Worm (Caenorhabditis elegans) whole organism, young adult: ENCODE data around the gene trxr-1.

ENCODE experiments used
- B0035.1 ChIP-seq: sonication (generic microtip); optimal IDR thresholded peaks from 2 replicates; lab custom pipeline; 2016; ENCODE audit warnings: missing genetic modification characterization, mild to moderate bottlenecking, missing compliant biosample characterization, missing genotype, missing genetic modification reagents
- B0336.3 ChIP-seq: fragments of 200-800 bp; sonication (Bioruptor generic); IDR thresholded peaks from 2 replicates; pipeline ENCODE4 v1.3.6; 2022; ENCODE audit warnings: missing genetic modification characterization, missing compliant biosample characterization
- F10E7.11 ChIP-seq: sonication (generic microtip); optimal IDR thresholded peaks from 2 replicates; lab custom pipeline; 2017; ENCODE audit warnings: mild to moderate bottlenecking, missing genetic modification characterization, moderate library complexity, missing compliant biosample characterization
- F22D6.2 ChIP-seq: sonication (generic microtip); optimal IDR thresholded peaks from 2 replicates; lab custom pipeline; 2016; ENCODE audit warnings: mild to moderate bottlenecking, missing genetic modification characterization, missing compliant biosample characterization
- K11D2.4 ChIP-seq: fragments of 200-800 bp; sonication (Bioruptor generic); IDR thresholded peaks from 2 replicates; pipeline ENCODE4 v1.3.6; 2022; ENCODE audit warnings: missing genetic modification reagents, missing genetic modification characterization, missing compliant biosample characterization
- Y53F4B.3 ChIP-seq: fragments of 200-800 bp; sonication (Bioruptor generic); IDR thresholded peaks from 2 replicates; pipeline ENCODE4 v1.3.6; 2022; ENCODE audit warnings: missing genetic modification reagents, missing genetic modification characterization, missing compliant biosample characterization
- Y53G8AR.9 ChIP-seq: fragments of 200-800 bp; sonication (Bioruptor generic); conservative IDR thresholded peaks from 2 replicates; pipeline ENCODE4 v1.3.6; 2022; ENCODE audit warnings: missing genetic modification reagents, missing genetic modification characterization, missing compliant biosample characterization
- Y56A3A.18 ChIP-seq: fragments of 200-800 bp; sonication (Bioruptor generic); IDR thresholded peaks from 2 replicates; pipeline ENCODE4 v1.3.6; 2022; ENCODE audit warnings: missing genetic modification reagents, missing genetic modification characterization, missing compliant biosample characterization
- Y95B8A.8 ChIP-seq: fragments of 200-800 bp; sonication (Bioruptor generic); IDR thresholded peaks from 2 replicates; pipeline ENCODE4 v1.3.6; 2022; ENCODE audit warnings: missing genetic modification reagents, missing genetic modification characterization, missing compliant biosample characterization
- akir-1 ChIP-seq: fragments of 200-800 bp; sonication (Bioruptor generic); optimal IDR thresholded peaks from 2 replicates; lab custom pipeline; 2018; ENCODE audit warnings: mild to moderate bottlenecking, missing genetic modification characterization, moderate library complexity, missing compliant biosample characterization
- ama-1 ChIP-seq, 3 experiments: fragments of 150-350 bp in 1 of 3; sonication (generic microtip) in 2 of 3; optimal IDR thresholded peaks; 2 replicates each; lab custom pipeline; 2014 to 2018; ENCODE audit warnings: missing biosample characterization in 2 of 3, missing genetic modification characterization in 2 of 3, missing genetic modification reagents in 2 of 3
- aptf-3 ChIP-seq: fragments of 200-800 bp; sonication (Bioruptor generic); IDR thresholded peaks from 2 replicates; pipeline ENCODE4 v1.3.6; 2022; ENCODE audit warnings: missing genetic modification characterization, missing compliant biosample characterization
- atf-7 ChIP-seq: sonication (generic microtip); optimal IDR thresholded peaks from 2 replicates; lab custom pipeline; 2017; ENCODE audit warnings: mild to moderate bottlenecking, missing genetic modification characterization, missing compliant biosample characterization
- bed-1 ChIP-seq: fragments of 200-800 bp; sonication (Bioruptor generic); IDR thresholded peaks from 2 replicates; pipeline ENCODE4 v1.3.6; 2022; ENCODE audit warnings: missing genetic modification reagents, missing genetic modification characterization, missing compliant biosample characterization
- bed-2 ChIP-seq: fragments of 200-800 bp; sonication (Bioruptor generic); IDR thresholded peaks from 2 replicates; pipeline ENCODE4 v1.3.6; 2022; ENCODE audit warnings: missing genetic modification reagents, missing genetic modification characterization, missing compliant biosample characterization
- ceh-40 ChIP-seq: fragments of 200-800 bp; sonication (Bioruptor generic); IDR thresholded peaks from 2 replicates; pipeline ENCODE4 v1.3.6; 2022; ENCODE audit warnings: missing genetic modification characterization, missing compliant biosample characterization
- ceh-79 ChIP-seq: sonication (generic microtip); optimal IDR thresholded peaks from 2 replicates; lab custom pipeline; 2017; ENCODE audit warnings: mild to moderate bottlenecking, missing genetic modification characterization, missing compliant biosample characterization
- ceh-91 ChIP-seq: fragments of 200-800 bp; sonication (Bioruptor generic); IDR thresholded peaks from 2 replicates; pipeline ENCODE4 v1.3.6; 2022; ENCODE audit warnings: missing genetic modification reagents, missing genetic modification characterization, missing compliant biosample characterization
- dox-1 ChIP-seq: fragments of 200-800 bp; sonication (Bioruptor generic); IDR thresholded peaks from 2 replicates; pipeline ENCODE4 v1.3.6; 2022; ENCODE audit warnings: missing genetic modification reagents, missing genetic modification characterization, missing compliant biosample characterization
- efl-1 ChIP-seq: fragments of 150-350 bp; optimal IDR thresholded peaks from 2 replicates; lab custom pipeline; 2014; ENCODE audit warnings: missing biosample characterization, missing genetic modification reagents, missing genetic modification characterization
- egl-18 ChIP-seq: fragments of 200-800 bp; sonication (Bioruptor generic); IDR thresholded peaks from 2 replicates; pipeline ENCODE4 v1.3.6; 2022; ENCODE audit warnings: missing genetic modification reagents, missing genetic modification characterization, missing compliant biosample characterization
- ekl-4 ChIP-seq: fragments of 200-800 bp; sonication (Bioruptor generic); IDR thresholded peaks from 2 replicates; pipeline ENCODE4 v1.3.6; 2022; ENCODE audit warnings: missing genetic modification reagents, missing genetic modification characterization, missing compliant biosample characterization
- ets-4 ChIP-seq: fragments of 200-800 bp; sonication (Bioruptor generic); optimal IDR thresholded peaks from 2 replicates; lab custom pipeline; 2018; ENCODE audit warnings: mild to moderate bottlenecking, missing genetic modification characterization, missing compliant biosample characterization
- fkh-3 ChIP-seq: sonication (generic microtip); optimal IDR thresholded peaks from 2 replicates; lab custom pipeline; 2016; ENCODE audit warnings: mild to moderate bottlenecking, missing genetic modification characterization, missing compliant biosample characterization
- him-1 ChIP-seq: sonication (generic microtip); optimal IDR thresholded peaks from 2 replicates; lab custom pipeline; 2016; ENCODE audit warnings: missing genotype, missing genetic modification reagents, missing genetic modification characterization, missing compliant biosample characterization
- hrde-1 ChIP-seq: sonication (generic microtip); optimal IDR thresholded peaks from 2 replicates; lab custom pipeline; 2016; ENCODE audit warnings: missing genetic modification characterization, mild to moderate bottlenecking, missing compliant biosample characterization, moderate library complexity, missing genotype, missing genetic modification reagents, borderline replicate concordance
- hsf-1 ChIP-seq: fragments of 200-800 bp; sonication (Bioruptor generic); IDR thresholded peaks from 2 replicates; pipeline ENCODE4 v1.3.6; 2022; ENCODE audit warnings: missing genetic modification reagents, missing genetic modification characterization, missing compliant biosample characterization
- lir-1 ChIP-seq: fragments of 200-800 bp; sonication (Bioruptor generic); conservative IDR thresholded peaks from 2 replicates; pipeline ENCODE4 v1.3.6; 2022; ENCODE audit warnings: missing genetic modification reagents, missing genetic modification characterization, missing compliant biosample characterization
- lsy-27 ChIP-seq: sonication (generic microtip); optimal IDR thresholded peaks from 2 replicates; lab custom pipeline; 2017; ENCODE audit warnings: missing genetic modification characterization, mild to moderate bottlenecking, missing compliant biosample characterization, antibody characterized with exemption, missing genotype, borderline replicate concordance; ENCODE audit not compliant: insufficient read depth
- madf-6 ChIP-seq: fragments of 200-800 bp; sonication (Bioruptor generic); IDR thresholded peaks from 2 replicates; pipeline ENCODE4 v1.3.6; 2022; ENCODE audit warnings: missing genetic modification reagents, missing genetic modification characterization, missing compliant biosample characterization
- madf-8 ChIP-seq: fragments of 200-800 bp; sonication (Bioruptor generic); conservative IDR thresholded peaks from 2 replicates; pipeline ENCODE4 v1.3.6; 2022; ENCODE audit warnings: missing genetic modification reagents, missing genetic modification characterization, missing compliant biosample characterization
- mes-4 ChIP-seq: sonication (generic microtip); optimal IDR thresholded peaks from 2 replicates; lab custom pipeline; 2016; ENCODE audit warnings: missing genotype, missing genetic modification characterization, missing compliant biosample characterization
- nfya-2 ChIP-seq: fragments of 200-800 bp; sonication (Bioruptor generic); IDR thresholded peaks from 2 replicates; pipeline ENCODE4 v1.3.6; 2022; ENCODE audit warnings: missing genetic modification reagents, missing genetic modification characterization, missing compliant biosample characterization
- nfyb-1 ChIP-seq: fragments of 200-800 bp; sonication (Bioruptor generic); IDR thresholded peaks from 2 replicates; pipeline ENCODE4 v1.3.6; 2022; ENCODE audit warnings: missing genetic modification reagents, missing genetic modification characterization, missing compliant biosample characterization
- pbrm-1 ChIP-seq: fragments of 200-800 bp; sonication (Bioruptor generic); IDR thresholded peaks from 2 replicates; pipeline ENCODE4 v1.3.6; 2022; ENCODE audit warnings: missing genetic modification reagents, missing genetic modification characterization, missing compliant biosample characterization
- snpc-3.4 ChIP-seq: sonication (generic microtip); optimal IDR thresholded peaks from 2 replicates; lab custom pipeline; 2017; ENCODE audit warnings: missing genetic modification characterization, mild to moderate bottlenecking, missing compliant biosample characterization, antibody characterized with exemption, moderate library complexity, missing genotype, missing genetic modification reagents
- snpc-4 ChIP-seq, 5 experiments: fragments of 150-350 bp in 1 of 5; sonication (generic microtip) in 4 of 5; optimal IDR thresholded peaks; 2 replicates each; lab custom pipeline; 2014 to 2018; ENCODE audit warnings: missing genetic modification characterization in 5 of 5, missing biosample characterization in 3 of 5, antibody characterized with exemption in 2 of 5, mild to moderate bottlenecking in 2 of 5, missing compliant biosample characterization in 2 of 5, missing genotype in 2 of 5, moderate library complexity in 2 of 5, missing genetic modification reagents in 1 of 5
- unc-130 ChIP-seq: sonication (generic microtip); optimal IDR thresholded peaks from 2 replicates; lab custom pipeline; 2016; ENCODE audit warnings: missing genetic modification reagents, missing genetic modification characterization, missing compliant biosample characterization
- zfh-2 ChIP-seq: fragments of 200-800 bp; sonication (Bioruptor generic); conservative IDR thresholded peaks from 2 replicates; pipeline ENCODE4 v1.3.6; 2022; ENCODE audit warnings: missing genetic modification reagents, missing genetic modification characterization, missing compliant biosample characterization
- zim-3 ChIP-seq: sonication (generic microtip); optimal IDR thresholded peaks from 2 replicates; lab custom pipeline; 2017; ENCODE audit warnings: mild to moderate bottlenecking, missing genetic modification characterization, moderate library complexity, missing compliant biosample characterization
- ztf-22 ChIP-seq: fragments of 200-800 bp; sonication (Bioruptor generic); optimal IDR thresholded peaks from 2 replicates; lab custom pipeline; 2018; ENCODE audit warnings: mild to moderate bottlenecking, missing genetic modification characterization, moderate library complexity, missing compliant biosample characterization
- ztf-25 ChIP-seq: fragments of 200-800 bp; sonication (Bioruptor generic); IDR thresholded peaks from 2 replicates; pipeline ENCODE4 v1.3.6; 2022; ENCODE audit warnings: missing genetic modification reagents, missing genetic modification characterization, missing compliant biosample characterization
- ztf-28 ChIP-seq: fragments of 200-800 bp; sonication (Bioruptor generic); IDR thresholded peaks from 2 replicates; pipeline ENCODE4 v1.3.6; 2022; ENCODE audit warnings: missing genetic modification reagents, missing genetic modification characterization, missing compliant biosample characterization
- ztf-3 ChIP-seq: fragments of 200-800 bp; sonication (Bioruptor generic); optimal IDR thresholded peaks from 2 replicates; lab custom pipeline; 2018; ENCODE audit warnings: mild to moderate bottlenecking, missing genetic modification characterization, missing compliant biosample characterization

The trxr-1 gene

DNA sequence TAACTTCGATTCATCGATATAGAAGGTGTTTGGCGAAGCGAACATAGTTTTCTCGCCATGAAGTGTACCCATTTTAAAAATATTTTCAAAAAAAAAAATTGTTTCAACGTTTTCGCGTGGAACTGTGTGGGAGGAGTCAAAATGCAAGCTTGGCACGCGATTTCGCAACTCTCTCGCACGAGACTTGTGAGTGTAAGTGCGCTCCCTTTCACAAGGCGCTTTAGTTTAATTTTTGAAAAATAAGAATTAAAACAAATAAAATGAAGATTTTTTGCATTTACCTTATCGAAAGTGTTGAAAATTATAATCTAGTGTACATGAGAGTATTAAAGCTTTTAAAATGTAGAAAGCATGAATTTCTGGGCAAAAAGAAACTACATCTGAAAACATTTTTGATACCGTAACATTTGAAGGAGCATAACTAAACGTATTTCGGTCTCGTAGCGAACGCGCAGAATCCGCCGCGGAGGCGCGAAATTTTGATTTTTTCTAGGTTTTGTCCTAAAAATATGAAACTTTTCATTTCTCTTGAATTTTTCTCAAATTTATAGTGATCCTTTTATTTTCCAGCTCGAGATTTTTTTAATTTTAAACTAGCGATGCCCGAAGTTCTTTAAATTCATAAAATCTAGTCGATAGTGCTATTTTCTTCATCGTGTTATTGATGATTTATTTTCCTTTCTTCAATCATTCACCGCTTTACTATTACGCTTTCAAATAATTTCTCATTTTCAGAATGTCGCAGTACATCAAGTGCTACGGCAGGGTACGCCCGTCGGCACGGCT lies 27.9 kb downstream of the trxr-1 start, which contains the start of the genes cogc-2 and klp-18 (continued):
- TF ChIP-seq snpc-4 (GFP tag; optimal IDR thresholded peaks at IDR 0.05; lab: Kevin White, UChicago), result peak; percentile 57
- peak; percentile 2 to 89 (median 82) for TF ChIP-seq snpc-4 (tag; optimal IDR thresholded peaks at IDR 0.05; lab: Kevin White, UChicago)
- peak; percentile 85 for TF ChIP-seq unc-130 (GFP tag; lab: Kevin White, UChicago)
- TF ChIP-seq B0336.3, result peak; percentile 88
- no peak for TF ChIP-seq ztf-22 (GFP tag; lab: Kevin White, UChicago)
- TF ChIP-seq B0035.1 (tag; lab: Kevin White, UChicago), result no peak
- TF ChIP-seq, all 124 proteins: peak for 64

DNA sequence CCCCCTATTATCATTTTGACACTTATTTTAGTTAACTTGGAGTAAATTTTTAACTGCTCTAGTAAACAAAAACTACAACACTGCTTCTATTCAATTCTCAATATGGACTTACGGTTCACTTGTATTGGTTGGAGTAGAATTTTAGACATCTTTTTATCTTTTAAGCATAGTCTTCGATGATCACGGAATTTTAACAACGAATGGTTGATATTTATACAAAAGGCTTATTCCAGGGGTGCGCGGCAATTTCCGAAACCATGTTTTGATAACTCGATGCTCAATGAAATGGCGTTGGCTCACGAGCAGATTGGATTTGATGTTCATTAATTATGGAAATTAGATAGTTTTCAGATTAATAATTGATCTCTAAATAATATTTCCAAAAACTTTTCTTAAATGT lies 31.7 kb downstream of the trxr-1 start:
- TF ChIP-seq ekl-4 (peak; percentile 91), ceh-91 (GFP tag; lab: Robert Waterston, UW) (0 out of 2 replicates have a peak, but pooled peaks have one; percentile 13), hrde-1 (tag; lab: Kevin White, UChicago) (peak; percentile 96), K11D2.4 (GFP tag; lab: Robert Waterston, UW) (no peak), lsy-27 (tag; lab: Kevin White, UChicago) (no peak), zfh-2 (no peak), snpc-3.4 (tag; lab: Kevin White, UChicago) (peak; percentile 85), him-1 (peak; percentile 38), F22D6.2 (no peak), ceh-79 (tag; lab: Kevin White, UChicago) (no peak), ets-4 (GFP tag; lab: Kevin White, UChicago) (no peak), Y53G8AR.9 (GFP tag; lab: Robert Waterston, UW) (peak; percentile 94), ztf-28 (GFP tag; lab: Robert Waterston, UW) (no peak), atf-7 (peak; percentile 39), mes-4 (tag; lab: Kevin White, UChicago) (peak; percentile 27), ceh-40 (GFP tag; lab: Robert Waterston, UW) (no peak), madf-8 (GFP tag; lab: Robert Waterston, UW) (peak; percentile 38), nfya-2 (0 out of 2 replicates have a peak, but pooled peaks have one; percentile 85), Y53F4B.3 (GFP tag; lab: Robert Waterston, UW) (no peak), nfyb-1 (no peak), akir-1 (GFP tag; lab: Kevin White, UChicago) (no peak), F10E7.11 (tag; lab: Kevin White, UChicago) (peak; percentile 72), efl-1 (GFP tag; lab: Kevin White, UChicago) (peak; percentile 34), hsf-1 (GFP tag; lab: Robert Waterston, UW) (peak; percentile 85), egl-18 (GFP tag; lab: Robert Waterston, UW) (0 out of 2 replicates have a peak, but pooled peaks have one; percentile 57), fkh-3 (tag; lab: Kevin White, UChicago) (peak; percentile 20), aptf-3 (GFP tag; lab: Robert Waterston, UW) (no peak), ztf-3 (GFP tag; lab: Kevin White, UChicago) (no peak), Y95B8A.8 (GFP tag; lab: Robert Waterston, UW) (peak; percentile 84), pbrm-1 (peak; percentile 60; the same call in 1 of the 2 replicates), ama-1 (optimal IDR thresholded peaks at IDR 0.05; lab: Kevin White, UChicago) (no peak), ama-1 (GFP tag; optimal IDR thresholded peaks at IDR 0.05; lab: Kevin White, UChicago) (peak; percentile 39 to 80), bed-1 (GFP tag; lab: Robert Waterston, UW) (0 out of 2 replicates have a peak, but pooled peaks have one; percentile 72), madf-6 (peak; percentile 90), zim-3 (no peak), bed-2 (GFP tag; lab: Robert Waterston, UW) (no peak), Y56A3A.18 (peak; percentile 63), lir-1 (GFP tag; lab: Robert Waterston, UW) (no peak), ztf-25 (GFP tag; lab: Robert Waterston, UW) (0 out of 2 replicates have a peak, but pooled peaks have one; percentile 28), dox-1 (no peak)
